Worm (Caenorhabditis elegans): ENCODE data around the gene Y47D3A.13.

- TF ChIP-seq mec-3 (tag; optimal IDR thresholded peaks at IDR 0.05; ENCODE audit: borderline replicate concordance) (no peak), eyg-1 (tag; optimal IDR thresholded peaks at IDR 0.05) (no peak)
These were observed 16.1 kb downstream of the Y47D3A.13 start for ce11 chrIII:11207825-11208224.
